Worm (Caenorhabditis elegans) whole organism, midembryonic: ENCODE results near the gene fbxa-69.
"Not testable (repeated sequence)": the region's sequence is repeated elsewhere in the genome, so short reads cannot be mapped to it uniquely, and the experiment has no call there.

Experiments
- cog-1 ChIP-seq: sonication (generic microtip); optimal IDR thresholded peaks from 2 replicates; lab custom pipeline; 2016; ENCODE audit warnings: missing genetic modification characterization, missing compliant biosample characterization
- klf-2 ChIP-seq: fragments of 200-800 bp; sonication (Bioruptor generic); conservative IDR thresholded peaks from 2 replicates; pipeline ENCODE4 v1.3.6; 2022; ENCODE audit warnings: missing genetic modification reagents, missing genetic modification characterization, missing compliant biosample characterization
- med-1 ChIP-seq: sonication (generic microtip); optimal IDR thresholded peaks from 2 replicates; lab custom pipeline; 2017; ENCODE audit warnings: missing genetic modification characterization, mild to moderate bottlenecking, missing compliant biosample characterization, antibody characterized with exemption, missing genetic modification reagents; ENCODE audit not compliant: insufficient read depth
- ztf-29 ChIP-seq: fragments of 200-800 bp; sonication (Bioruptor generic); IDR thresholded peaks from 2 replicates; pipeline ENCODE4 v1.3.6; 2022; ENCODE audit warnings: missing genetic modification reagents, missing genetic modification characterization, missing compliant biosample characterization

DNA sequence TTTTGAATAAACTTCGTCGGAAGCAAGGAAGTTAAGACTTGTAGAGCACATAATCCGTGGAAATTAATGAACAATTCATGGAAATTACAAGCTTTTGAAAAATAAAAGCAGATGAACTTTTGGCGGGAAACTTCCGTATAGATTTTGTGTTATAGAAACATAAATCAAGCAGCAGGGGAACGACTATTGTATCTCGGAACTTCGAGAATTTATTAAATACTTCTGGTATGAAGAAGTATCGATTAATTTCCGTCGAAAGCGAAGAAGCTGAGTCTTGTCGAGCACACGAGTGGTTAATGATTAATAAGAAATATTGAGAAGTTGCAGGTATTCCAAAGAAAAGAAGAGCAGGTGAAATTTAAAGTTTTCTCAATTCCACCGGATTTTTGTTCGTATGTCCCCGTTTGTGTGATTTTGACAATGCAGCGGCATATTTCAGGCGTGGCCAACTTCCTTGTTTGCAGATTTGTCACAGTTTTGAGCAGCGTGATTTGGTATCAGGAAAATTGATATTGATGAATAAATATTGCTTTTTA lies 34.6 kb upstream of the fbxa-69 start, which contains the start of gene srh-147:
- TF ChIP-seq med-1 (GFP tag; lab: Kevin White, UChicago); cog-1 (tag; lab: Kevin White, UChicago); klf-2 (GFP tag; lab: Robert Waterston, UW); ztf-29: not testable (repeated sequence)
